Fruit fly (Drosophila melanogaster) whole organism, adult: ENCODE data around the gene CG42824.

Experiments
- CG11617 ChIP-seq: fragments of 200-800 bp; sonication (Bioruptor generic); optimal IDR thresholded peaks from 2 replicates; lab custom pipeline; 2017; ENCODE audit warnings: mild to moderate bottlenecking, missing biosample characterization, missing genetic modification reagents, missing genetic modification characterization
- CG7101 ChIP-seq: fragments of 200-800 bp; sonication (Bioruptor generic); optimal IDR thresholded peaks from 2 replicates; lab custom pipeline; 2018; ENCODE audit warnings: missing biosample characterization, mild to moderate bottlenecking, missing genetic modification characterization, moderate library complexity
- Clk ChIP-seq: fragments of 200-800 bp; sonication (Bioruptor generic); optimal IDR thresholded peaks from 2 replicates; lab custom pipeline; 2017; ENCODE audit warnings: missing biosample characterization, missing genetic modification characterization
- Crg-1 ChIP-seq: fragments of 200-800 bp; sonication (Bioruptor generic); optimal IDR thresholded peaks from 2 replicates; lab custom pipeline; 2016; ENCODE audit warnings: missing biosample characterization, missing genetic modification characterization
- Mnt ChIP-seq: fragments of 200-800 bp; sonication (Bioruptor generic); optimal IDR thresholded peaks from 2 replicates; lab custom pipeline; 2016; ENCODE audit warnings: missing biosample characterization, mild to moderate bottlenecking, missing genetic modification characterization
- bab1 ChIP-seq: fragments of 200-800 bp; sonication (Bioruptor generic); optimal IDR thresholded peaks from 3 replicates; lab custom pipeline; 2019; ENCODE audit warnings: missing biosample characterization, mild to moderate bottlenecking, missing genetic modification characterization, moderate library complexity
- cic ChIP-seq: fragments of 200-800 bp; sonication (Bioruptor generic); optimal IDR thresholded peaks from 2 replicates; lab custom pipeline; 2017; ENCODE audit warnings: missing biosample characterization, mild to moderate bottlenecking, missing genetic modification characterization, moderate library complexity
- kay ChIP-seq: fragments of 200-800 bp; sonication (Bioruptor generic); peaks from one replicate; lab custom pipeline; 2016; ENCODE audit warnings: missing biosample characterization, missing genetic modification characterization, borderline replicate concordance
- ovo ChIP-seq: fragments of 200-800 bp; sonication (Bioruptor generic); optimal IDR thresholded peaks from 2 replicates; lab custom pipeline; 2016; ENCODE audit warnings: missing biosample characterization, missing genetic modification characterization
- toe ChIP-seq: fragments of 200-800 bp; sonication (Bioruptor generic); optimal IDR thresholded peaks from 2 replicates; lab custom pipeline; 2016; ENCODE audit warnings: missing biosample characterization, missing genetic modification characterization

- TF ChIP-seq Mnt (GFP tag; lab: Kevin White, UChicago) (no peak), Crg-1 (GFP tag; lab: Kevin White, UChicago) (no peak), kay (GFP tag; lab: Kevin White, UChicago) (no peak), CG7101 (no peak), bab1 (no peak), cic (no peak), toe (GFP tag; lab: Kevin White, UChicago) (no peak), Clk (no peak), ovo (no peak), CG11617 (GFP tag; lab: Kevin White, UChicago) (no peak)
Observed at dm6 chr3R:17433117-17433516, 26.8 kb upstream of the CG42824 start.
